Fruit fly (Drosophila melanogaster) Kc167 (cell line): ENCODE data around the gene pzg.

Source experiments
- h ChIP-seq: fragments of >200 bp; optimal IDR thresholded peaks from 3 replicates; lab custom pipeline; 2018; ENCODE audit warnings: missing external identifiers
- psq ChIP-seq: fragments of >200 bp; optimal IDR thresholded peaks from 2 replicates; lab custom pipeline; 2017; ENCODE audit warnings: missing external identifiers

- TF ChIP-seq h (lab: Kevin White, UChicago) = no peak
- TF ChIP-seq psq (lab: Kevin White, UChicago) = no peak
These were observed 8.3 kb downstream of the pzg start, which contains the start of gene Cpr78Cb for dm6 chr3L:21294202-21294601.
